Fruit fly (Drosophila melanogaster): Measurements from ENCODE around the gene CG43725.
A peak's percentile ranks its signal among the peaks of the same experiment; 100 is the strongest.

DNA sequence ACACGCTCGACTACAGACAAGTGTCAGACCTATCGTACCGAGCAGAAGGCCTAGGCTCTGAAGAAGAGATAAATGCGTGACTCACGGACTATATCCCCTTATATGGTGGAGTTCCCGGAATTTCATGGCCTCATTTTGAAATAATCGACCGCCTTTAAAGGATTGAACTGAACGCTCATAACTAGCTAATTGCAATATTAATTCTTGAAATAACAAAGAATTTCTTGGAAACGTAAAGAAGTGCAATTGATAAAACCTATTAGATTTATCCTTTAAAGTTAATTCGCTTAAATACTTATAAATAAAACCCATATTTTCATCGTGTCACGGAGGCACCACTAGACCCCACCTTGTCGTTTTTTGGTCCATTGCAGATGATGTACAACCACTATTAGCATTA lies 34.2 kb upstream of the CG43725 start:
- no peak for TF ChIP-seq Sox14 (GFP tag; optimal IDR thresholded peaks at IDR 0.05)
- TF ChIP-seq Sox102F (GFP tag; optimal IDR thresholded peaks at IDR 0.05), result no peak
- 0 out of 3 replicates have a peak, but pooled peaks have one; percentile 48 for TF ChIP-seq CG8119 (GFP tag; IDR thresholded peaks at IDR 0.05)
- no peak for TF ChIP-seq CG8632 (GFP tag; optimal IDR thresholded peaks at IDR 0.05)
- TF ChIP-seq net (GFP tag; optimal IDR thresholded peaks at IDR 0.05), result no peak
- no peak for TF ChIP-seq Smox (GFP tag; optimal IDR thresholded peaks at IDR 0.05)

Measured in whole organism, prepupa.